Fruit fly (Drosophila melanogaster): ENCODE measurements around the gene Cfp1.

The Cfp1 gene

DNA sequence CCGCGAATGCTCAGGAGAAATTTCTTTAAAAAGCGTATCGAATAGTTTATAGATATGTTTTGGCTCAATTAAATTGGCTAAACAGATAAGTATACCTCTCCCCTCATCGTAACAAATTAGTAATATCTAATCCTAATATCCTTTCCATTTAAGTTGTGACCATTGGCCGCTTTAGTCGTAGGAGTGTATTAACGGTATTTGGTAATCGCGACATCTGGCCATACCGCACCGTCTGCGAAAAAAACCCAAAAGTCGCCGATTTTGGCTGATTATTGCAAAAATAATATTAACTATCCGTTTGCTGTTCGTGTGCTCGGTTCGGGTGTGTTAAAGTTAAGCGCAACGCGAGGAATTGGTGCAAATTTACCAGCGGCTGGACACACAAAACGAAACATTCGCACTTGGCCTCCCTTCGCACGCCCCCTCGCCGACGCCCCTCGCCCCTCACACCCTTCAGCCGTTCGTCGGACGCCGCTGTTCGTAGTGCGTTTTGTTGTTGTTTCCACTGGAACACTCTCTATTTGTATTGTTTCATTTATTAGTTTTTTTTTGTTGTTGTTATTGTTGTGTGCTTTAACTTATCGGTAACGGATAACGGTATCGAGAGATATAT is 25.5 kb downstream of the Cfp1 start, which contains the start of the genes amx and Dsor1:
Gene amx (minus strand): TSS at position 166 of the 613 bp plus-strand sequence.
Gene Dsor1 (plus strand): TSS at position 172 of the 613 bp plus-strand sequence.
- TF ChIP-seq pan (optimal IDR thresholded peaks at IDR 0.05) (no peak), usp (GFP tag; optimal IDR thresholded peaks at IDR 0.05) (no peak), EcR (GFP tag; optimal IDR thresholded peaks at IDR 0.05) (no peak), CG8478 (optimal IDR thresholded peaks at IDR 0.05) (no peak), Dll (optimal IDR thresholded peaks at IDR 0.05) (no peak), psq (optimal IDR thresholded peaks at IDR 0.05) (no peak)

DNA sequence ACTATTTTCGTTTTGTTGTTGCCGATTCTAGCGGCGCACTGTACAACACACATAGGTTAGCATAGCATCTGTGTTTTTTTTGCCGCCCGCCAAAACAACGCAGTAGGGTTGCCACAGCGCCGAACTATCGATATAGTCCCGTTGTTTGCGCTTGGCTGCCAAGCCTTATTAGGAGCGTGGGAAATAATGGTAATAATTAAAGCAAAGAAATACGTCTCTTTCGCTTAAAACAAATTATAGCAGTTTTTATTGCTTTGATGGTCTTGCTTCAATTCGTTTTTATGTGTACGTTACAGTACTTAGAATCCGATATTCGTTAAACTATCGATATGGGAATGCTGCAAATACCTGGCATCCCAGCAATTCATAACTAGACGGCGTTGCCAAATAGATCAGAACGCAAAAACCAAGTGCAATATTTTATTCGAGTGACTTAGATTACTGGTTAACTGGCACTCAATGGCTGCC is 29.3 kb downstream of the Cfp1 start, which contains the start of the genes mxc and Larp7:
Gene mxc (minus strand): TSS at position 51 of the 468 bp plus-strand sequence.
Gene Larp7 (plus strand): TSS at position 401 of the 468 bp plus-strand sequence.
- no peak for TF ChIP-seq usp (GFP tag; optimal IDR thresholded peaks at IDR 0.05)
- no peak for TF ChIP-seq CG8478 (optimal IDR thresholded peaks at IDR 0.05)
- no peak for TF ChIP-seq EcR (GFP tag; optimal IDR thresholded peaks at IDR 0.05)
- TF ChIP-seq psq (optimal IDR thresholded peaks at IDR 0.05) = no peak
- no peak for TF ChIP-seq Dll (optimal IDR thresholded peaks at IDR 0.05)
- no peak for TF ChIP-seq pan (optimal IDR thresholded peaks at IDR 0.05)

- no peak for TF ChIP-seq CG8478 (optimal IDR thresholded peaks at IDR 0.05)
- TF ChIP-seq usp (GFP tag; optimal IDR thresholded peaks at IDR 0.05) = no peak
- no peak for TF ChIP-seq psq (optimal IDR thresholded peaks at IDR 0.05)
- no peak for TF ChIP-seq Dll (optimal IDR thresholded peaks at IDR 0.05)
Observed at dm6 chrX:9236485-9236884, 36.3 kb downstream of the Cfp1 start, which contains the start of gene Ir8a. Gene Ir8a (minus strand): TSS chrX:9236585.

DNA sequence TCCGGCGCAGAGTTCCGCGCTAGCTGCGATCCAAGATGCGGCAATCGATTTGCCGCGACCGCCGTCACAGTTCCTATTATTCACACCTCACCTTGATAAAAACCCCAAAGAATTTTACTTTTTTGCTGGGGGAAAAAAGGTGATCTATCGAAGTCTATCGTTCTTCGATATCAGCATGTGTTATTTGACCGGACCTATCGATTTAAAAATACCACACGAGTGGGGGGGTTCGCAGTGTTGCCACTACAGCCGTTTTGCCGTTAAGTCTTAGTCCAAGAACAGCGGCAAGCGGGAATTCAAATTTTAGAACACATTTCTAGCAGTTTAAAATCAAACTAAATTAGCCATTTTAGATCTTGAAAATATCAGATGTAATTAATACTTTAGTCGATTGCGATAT is 40.6 kb downstream of the Cfp1 start, which contains the start of gene CG12121:
Gene CG12121 (minus strand): TSS at position 180 of the 400 bp plus-strand sequence.
- TF ChIP-seq pan (optimal IDR thresholded peaks at IDR 0.05) = no peak
- TF ChIP-seq EcR (GFP tag; optimal IDR thresholded peaks at IDR 0.05) = no peak

DNA sequence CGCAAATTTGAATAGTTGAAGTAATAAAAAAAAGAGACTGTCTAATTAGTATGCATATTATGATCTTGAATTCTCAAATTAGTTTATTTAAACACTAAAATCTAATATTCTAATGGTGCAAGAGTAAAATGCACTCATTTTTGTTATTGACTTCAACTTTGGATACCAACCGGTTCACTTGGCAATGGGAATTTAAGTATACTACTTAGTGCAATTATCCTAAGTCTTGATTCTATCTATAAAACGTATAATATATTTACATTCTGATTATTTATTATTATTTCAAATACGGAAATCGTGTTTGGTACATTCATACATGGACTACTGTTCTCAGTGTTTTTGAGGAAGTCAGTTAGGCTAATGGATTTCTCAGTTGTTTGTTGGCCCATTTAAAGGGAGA is 45.9 kb downstream of the Cfp1 start, which contains the start of gene Gr8a:
Gene Gr8a (plus strand): TSS at position 301 of the 400 bp plus-strand sequence.
- no peak for TF ChIP-seq CG8478 (optimal IDR thresholded peaks at IDR 0.05)
- TF ChIP-seq EcR (GFP tag; optimal IDR thresholded peaks at IDR 0.05) = no peak
- TF ChIP-seq psq (optimal IDR thresholded peaks at IDR 0.05) = no peak
- TF ChIP-seq Dll (optimal IDR thresholded peaks at IDR 0.05) = no peak

DNA sequence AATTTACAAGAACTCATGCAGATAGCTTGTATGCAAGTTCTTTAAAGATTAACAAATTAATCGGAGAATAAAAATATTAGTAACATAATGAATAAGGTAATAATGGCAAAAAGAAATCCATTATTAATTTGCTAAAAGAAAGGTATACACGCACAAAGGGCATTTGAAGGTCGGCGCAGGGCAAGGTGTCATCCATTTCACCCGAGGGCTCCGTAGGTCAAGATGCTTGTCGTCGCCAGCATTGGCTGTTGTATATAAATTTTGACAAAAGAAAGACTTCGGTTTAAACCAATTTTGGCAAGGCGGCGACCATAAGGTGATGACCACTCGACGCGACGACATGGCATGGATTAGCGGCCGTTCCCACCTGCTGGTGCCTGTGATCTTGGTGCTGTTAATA is 47.6 kb downstream of the Cfp1 start, which contains the start of gene CG15370:
Gene CG15370 (plus strand): TSS at position 301 of the 400 bp plus-strand sequence.
- TF ChIP-seq usp (GFP tag; optimal IDR thresholded peaks at IDR 0.05) = no peak
- no peak for TF ChIP-seq pan (optimal IDR thresholded peaks at IDR 0.05)
- no peak for TF ChIP-seq CG8478 (optimal IDR thresholded peaks at IDR 0.05)
- no peak for TF ChIP-seq psq (optimal IDR thresholded peaks at IDR 0.05)
- TF ChIP-seq Dll (optimal IDR thresholded peaks at IDR 0.05) = no peak
- no peak for TF ChIP-seq EcR (GFP tag; optimal IDR thresholded peaks at IDR 0.05)

- no peak for TF ChIP-seq psq (optimal IDR thresholded peaks at IDR 0.05)
- no peak for TF ChIP-seq Dll (optimal IDR thresholded peaks at IDR 0.05)
- no peak for TF ChIP-seq usp (GFP tag; optimal IDR thresholded peaks at IDR 0.05)
- no peak for TF ChIP-seq EcR (GFP tag; optimal IDR thresholded peaks at IDR 0.05)
- no peak for TF ChIP-seq pan (optimal IDR thresholded peaks at IDR 0.05)
- no peak for TF ChIP-seq CG8478 (optimal IDR thresholded peaks at IDR 0.05)
Observed at dm6 chrX:9224423-9224822, 48.3 kb downstream of the Cfp1 start.

dm6 chrX:9223182-9223581 is 49.6 kb downstream of the Cfp1 start, which contains the start of gene t:
Gene t (minus strand): TSS chrX:9223257.
- TF ChIP-seq usp (GFP tag; optimal IDR thresholded peaks at IDR 0.05) (no peak), CG8478 (optimal IDR thresholded peaks at IDR 0.05) (no peak), Dll (optimal IDR thresholded peaks at IDR 0.05) (no peak), psq (optimal IDR thresholded peaks at IDR 0.05) (no peak)

- TF ChIP-seq usp (GFP tag; optimal IDR thresholded peaks at IDR 0.05) (no peak), CG8478 (optimal IDR thresholded peaks at IDR 0.05) (no peak), psq (optimal IDR thresholded peaks at IDR 0.05) (no peak), pan (optimal IDR thresholded peaks at IDR 0.05) (no peak), EcR (GFP tag; optimal IDR thresholded peaks at IDR 0.05) (peak in 1 of 2 experiments; percentile 48)
Observed at dm6 chrX:9220434-9220833, 52.3 kb downstream of the Cfp1 start.
